Worm (Caenorhabditis elegans) whole organism, L4 larva: ENCODE results near the gene clec-208.

Experiments used
- F10B5.3 ChIP-seq: sonication (generic microtip); optimal IDR thresholded peaks from 2 replicates; lab custom pipeline; 2016; ENCODE audit warnings: mild to moderate bottlenecking, missing genetic modification characterization, missing compliant biosample characterization
- F49E8.2 ChIP-seq: sonication (generic microtip); optimal IDR thresholded peaks from 2 replicates; lab custom pipeline; 2016; ENCODE audit warnings: missing compliant biosample characterization, mild to moderate bottlenecking, missing genetic modification characterization, borderline replicate concordance
- T20F7.1 ChIP-seq: fragments of 200-800 bp; sonication (Bioruptor generic); optimal IDR thresholded peaks from 2 replicates; lab custom pipeline; 2018; ENCODE audit warnings: mild to moderate bottlenecking, missing genetic modification characterization, missing compliant biosample characterization
- T26A8.4 ChIP-seq: fragments of 200-800 bp; sonication (Bioruptor generic); IDR thresholded peaks from 2 replicates; pipeline ENCODE4 v1.3.6; 2022; ENCODE audit warnings: missing genetic modification characterization, missing compliant biosample characterization
- Y105C5A.15 ChIP-seq: fragments of 200-800 bp; sonication (Bioruptor generic); IDR thresholded peaks from 2 replicates; pipeline ENCODE4 v1.3.6; 2022; ENCODE audit warnings: missing genetic modification characterization, missing compliant biosample characterization
- Y75B8A.6 ChIP-seq: fragments of 200-800 bp; sonication (Bioruptor generic); IDR thresholded peaks from 2 replicates; pipeline ENCODE4 v1.3.6; 2022; ENCODE audit warnings: missing genetic modification reagents, missing genetic modification characterization, missing compliant biosample characterization
- ZK337.2 ChIP-seq: fragments of 200-800 bp; sonication (Bioruptor generic); IDR thresholded peaks from 2 replicates; pipeline ENCODE4 v1.3.6; 2022; ENCODE audit warnings: missing genetic modification reagents, missing genetic modification characterization, missing compliant biosample characterization
- ceh-28 ChIP-seq: fragments of 150-350 bp; optimal IDR thresholded peaks from 2 replicates; lab custom pipeline; 2014; ENCODE audit warnings: missing biosample characterization, missing genetic modification reagents, missing genetic modification characterization
- daf-16 ChIP-seq, 3 experiments: sonication (generic microtip); optimal IDR thresholded peaks; 2 replicates each; lab custom pipeline; 2016 to 2017; ENCODE audit warnings: missing genetic modification characterization in 3 of 3, missing genetic modification reagents in 3 of 3, mild to moderate bottlenecking in 2 of 3, missing compliant biosample characterization in 2 of 3, missing biosample characterization in 1 of 3, moderate library complexity in 1 of 3
- daf-19 ChIP-seq: fragments of 200-800 bp; sonication (Bioruptor generic); conservative IDR thresholded peaks from 2 replicates; pipeline ENCODE4 v1.3.6; 2022; ENCODE audit warnings: missing genetic modification characterization, missing compliant biosample characterization
- dmd-6 ChIP-seq: fragments of 200-800 bp; sonication (Bioruptor generic); IDR thresholded peaks from 2 replicates; pipeline ENCODE4 v1.3.6; 2022; ENCODE audit warnings: missing genetic modification reagents, missing genetic modification characterization, missing compliant biosample characterization
- dmd-9 ChIP-seq: fragments of 200-800 bp; sonication (Bioruptor generic); IDR thresholded peaks from 2 replicates; pipeline ENCODE4 v1.3.6; 2022; ENCODE audit warnings: missing genetic modification reagents, missing genetic modification characterization, missing compliant biosample characterization
- dpl-1 ChIP-seq: fragments of 150-350 bp; optimal IDR thresholded peaks from 2 replicates; lab custom pipeline; 2014; ENCODE audit warnings: missing biosample characterization, missing genetic modification reagents, missing genetic modification characterization
- duxl-1 ChIP-seq: sonication (generic microtip); optimal IDR thresholded peaks from 2 replicates; lab custom pipeline; 2016; ENCODE audit warnings: mild to moderate bottlenecking, missing genetic modification characterization, moderate library complexity, missing compliant biosample characterization; ENCODE audit not compliant: poor library complexity
- dve-1 ChIP-seq: sonication (generic microtip); optimal IDR thresholded peaks from 2 replicates; lab custom pipeline; 2017; ENCODE audit warnings: antibody characterized with exemption, mild to moderate bottlenecking, missing genetic modification characterization, missing compliant biosample characterization; ENCODE audit not compliant: insufficient read depth
- hif-1 ChIP-seq, 2 experiments: sonication (generic microtip); optimal IDR thresholded peaks; 2 replicates each; lab custom pipeline; 2016 to 2017; ENCODE audit warnings: missing compliant biosample characterization in 2 of 2, missing genetic modification characterization in 2 of 2, missing genetic modification reagents in 2 of 2, missing genotype in 2 of 2, mild to moderate bottlenecking in 1 of 2
- hlh-11 ChIP-seq: fragments of 200-800 bp; sonication (Bioruptor generic); optimal IDR thresholded peaks from 2 replicates; lab custom pipeline; 2018; ENCODE audit warnings: mild to moderate bottlenecking, missing genetic modification characterization, missing compliant biosample characterization
- lim-7 ChIP-seq: fragments of 200-800 bp; sonication (Bioruptor generic); IDR thresholded peaks from 2 replicates; pipeline ENCODE4 v1.3.6; 2022; ENCODE audit warnings: missing genetic modification characterization, missing compliant biosample characterization
- lin-1 ChIP-seq: fragments of 200-800 bp; sonication (Bioruptor generic); IDR thresholded peaks from 2 replicates; pipeline ENCODE4 v1.3.6; 2022; ENCODE audit warnings: missing genetic modification reagents, missing genetic modification characterization, missing compliant biosample characterization
- lin-29 ChIP-seq: fragments of 200-800 bp; sonication (Bioruptor generic); IDR thresholded peaks from 2 replicates; pipeline ENCODE4 v1.3.6; 2022; ENCODE audit warnings: missing genetic modification reagents, missing genetic modification characterization, missing compliant biosample characterization
- lin-38 ChIP-seq: fragments of 200-800 bp; sonication (Bioruptor generic); IDR thresholded peaks from 2 replicates; pipeline ENCODE4 v1.3.6; 2022; ENCODE audit warnings: missing genetic modification reagents, missing genetic modification characterization, missing compliant biosample characterization
- lsy-2 ChIP-seq, 2 experiments: fragments of 150-350 bp in 1 of 2; sonication (generic microtip) in 1 of 2; optimal IDR thresholded peaks; 2 replicates each; lab custom pipeline; 2014 to 2017; ENCODE audit warnings: missing biosample characterization in 2 of 2, missing genetic modification characterization in 2 of 2
- madf-9 ChIP-seq: fragments of 200-800 bp; sonication (Bioruptor generic); conservative IDR thresholded peaks from 2 replicates; pipeline ENCODE4 v1.3.6; 2022; ENCODE audit warnings: missing genetic modification reagents, missing genetic modification characterization, missing compliant biosample characterization
- mdl-1 ChIP-seq, 2 experiments: fragments of 150-350 bp in 1 of 2; sonication (generic microtip) in 1 of 2; optimal IDR thresholded peaks; 2 replicates each; lab custom pipeline; 2014 to 2017; ENCODE audit warnings: missing biosample characterization in 2 of 2, missing genetic modification characterization in 2 of 2
- mep-1 ChIP-seq: fragments of 150-350 bp; sonication (generic microtip); optimal IDR thresholded peaks from 3 replicates; lab custom pipeline; 2014; ENCODE audit warnings: missing biosample characterization, missing genetic modification characterization
- mes-2 ChIP-seq: sonication (generic microtip); optimal IDR thresholded peaks from 2 replicates; lab custom pipeline; 2016; ENCODE audit warnings: missing genotype, mild to moderate bottlenecking, missing genetic modification characterization, missing compliant biosample characterization; ENCODE audit not compliant: poor library complexity, severe bottlenecking
- nhr-11 ChIP-seq: fragments of 150-350 bp; optimal IDR thresholded peaks from 2 replicates; lab custom pipeline; 2014; ENCODE audit warnings: missing biosample characterization, missing genetic modification characterization
- nhr-28 ChIP-seq: fragments of 150-350 bp; optimal IDR thresholded peaks from 2 replicates; lab custom pipeline; 2014; ENCODE audit warnings: missing biosample characterization, missing genetic modification characterization
- pha-4 ChIP-seq, 2 experiments: fragments of 150-350 bp in 1 of 2; fragments of 200-800 bp in 1 of 2; sonication (Bioruptor generic) in 1 of 2; IDR thresholded peaks in 1 of 2; optimal IDR thresholded peaks in 1 of 2; 2 replicates each; pipeline versions ENCODE4 v1.3.6 to Lab custom; 2014 to 2022; ENCODE audit warnings: missing genetic modification characterization in 2 of 2, missing genetic modification reagents in 2 of 2, missing biosample characterization in 1 of 2, missing compliant biosample characterization in 1 of 2
- rbr-2 ChIP-seq: sonication (generic microtip); optimal IDR thresholded peaks from 2 replicates; lab custom pipeline; 2016; ENCODE audit warnings: missing genotype, missing genetic modification characterization, missing compliant biosample characterization
- snpc-1.2 ChIP-seq: fragments of 200-800 bp; sonication (Bioruptor generic); IDR thresholded peaks from 2 replicates; pipeline ENCODE4 v1.3.6; 2022; ENCODE audit warnings: missing genetic modification reagents, missing genetic modification characterization, missing compliant biosample characterization
- spr-3 ChIP-seq: fragments of 200-800 bp; sonication (Bioruptor generic); optimal IDR thresholded peaks from 2 replicates; lab custom pipeline; 2018; ENCODE audit warnings: mild to moderate bottlenecking, missing genetic modification characterization, missing compliant biosample characterization
- tra-1 ChIP-seq: fragments of 200-800 bp; sonication (Bioruptor generic); IDR thresholded peaks from 2 replicates; pipeline ENCODE4 v1.3.6; 2022; ENCODE audit warnings: missing genetic modification reagents, missing genetic modification characterization, missing compliant biosample characterization
- unc-130 ChIP-seq: sonication (generic microtip); optimal IDR thresholded peaks from 2 replicates; lab custom pipeline; 2016; ENCODE audit warnings: missing genetic modification reagents, missing genetic modification characterization, missing compliant biosample characterization
- unc-39 ChIP-seq: sonication (generic microtip); optimal IDR thresholded peaks from 2 replicates; lab custom pipeline; 2017; ENCODE audit warnings: missing biosample characterization, missing genetic modification characterization
- unc-62 ChIP-seq, 3 experiments: fragments of 150-350 bp in 1 of 3; sonication (generic microtip); optimal IDR thresholded peaks in 2 of 3; peaks in 1 of 3; 1 replicate in 1 of 3; 2 replicates in 2 of 3; lab custom pipeline; 2014 to 2017; ENCODE audit warnings: missing biosample characterization in 3 of 3, missing genetic modification characterization in 3 of 3, missing genetic modification reagents in 3 of 3, missing genotype in 1 of 3
- zfp-2 ChIP-seq: sonication (generic microtip); optimal IDR thresholded peaks from 2 replicates; lab custom pipeline; 2016; ENCODE audit warnings: mild to moderate bottlenecking, missing genetic modification characterization, missing compliant biosample characterization
- zfp-3 ChIP-seq: fragments of 200-800 bp; sonication (Bioruptor generic); conservative IDR thresholded peaks from 2 replicates; pipeline ENCODE4 v1.3.6; 2022; ENCODE audit warnings: missing genetic modification reagents, missing genetic modification characterization, missing compliant biosample characterization
- ztf-11 ChIP-seq: fragments of 150-350 bp; optimal IDR thresholded peaks from 2 replicates; lab custom pipeline; 2014; ENCODE audit warnings: missing biosample characterization, missing genetic modification characterization
- ztf-7 ChIP-seq: fragments of 150-350 bp; optimal IDR thresholded peaks from 2 replicates; lab custom pipeline; 2014; ENCODE audit warnings: missing biosample characterization, missing genetic modification characterization

The clec-208 gene

DNA sequence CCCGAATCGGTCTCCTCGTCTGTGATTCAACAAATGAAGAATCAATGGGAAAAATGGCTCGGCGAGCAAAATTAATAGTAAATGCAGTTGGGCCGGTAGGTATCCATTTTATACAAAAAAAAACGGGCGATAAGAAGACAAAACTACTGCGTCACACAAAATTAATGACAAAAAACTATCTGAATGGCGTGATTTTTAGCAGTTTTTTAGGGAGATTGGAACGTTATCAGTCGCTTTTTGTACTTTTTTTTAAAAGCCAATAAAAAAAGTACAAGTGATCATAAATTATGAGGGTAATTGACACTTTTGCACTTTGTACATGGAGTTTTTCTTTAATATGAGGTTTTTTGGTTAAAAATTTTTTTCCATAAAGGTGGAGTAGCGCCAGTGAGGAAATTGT is 25.4 kb downstream of the clec-208 start (continued):
- TF ChIP-seq hlh-11 (tag; lab: Kevin White, UChicago) (peak; percentile 39), spr-3 (GFP tag; lab: Kevin White, UChicago) (no peak), F49E8.2 (tag; lab: Kevin White, UChicago) (no peak), pha-4 (GFP tag; IDR thresholded peaks at IDR 0.05; lab: Robert Waterston, UW) (no peak), pha-4 (tag; optimal IDR thresholded peaks at IDR 0.05; lab: Kevin White, UChicago) (no peak), T20F7.1 (GFP tag; lab: Kevin White, UChicago) (no peak), lin-29 (GFP tag; lab: Robert Waterston, UW) (no peak), Y105C5A.15 (GFP tag; lab: Robert Waterston, UW) (no peak)

ce11 chrV:2126554-2126953 is 28.8 kb downstream of the clec-208 start:
- TF ChIP-seq daf-16 (GFP tag; optimal IDR thresholded peaks at IDR 0.05; lab: Kevin White, UChicago) (no peak), daf-16 (tag; optimal IDR thresholded peaks at IDR 0.05; lab: Kevin White, UChicago) (peak; percentile 82), ceh-28 (peak; percentile 13), zfp-2 (tag; lab: Kevin White, UChicago) (no peak), mdl-1 (tag; optimal IDR thresholded peaks at IDR 0.05; lab: Kevin White, UChicago) (no peak), nhr-28 (peak; percentile 7), dmd-6 (GFP tag; lab: Robert Waterston, UW) (peak; percentile 19; the same call in 1 of the 2 replicates), ztf-11 (tag; lab: Kevin White, UChicago) (no peak), lin-1 (GFP tag; lab: Robert Waterston, UW) (0 out of 2 replicates have a peak, but pooled peaks have one; percentile 13), nhr-11 (no peak)
- TF ChIP-seq, all 104 proteins: peak for 5

DNA sequence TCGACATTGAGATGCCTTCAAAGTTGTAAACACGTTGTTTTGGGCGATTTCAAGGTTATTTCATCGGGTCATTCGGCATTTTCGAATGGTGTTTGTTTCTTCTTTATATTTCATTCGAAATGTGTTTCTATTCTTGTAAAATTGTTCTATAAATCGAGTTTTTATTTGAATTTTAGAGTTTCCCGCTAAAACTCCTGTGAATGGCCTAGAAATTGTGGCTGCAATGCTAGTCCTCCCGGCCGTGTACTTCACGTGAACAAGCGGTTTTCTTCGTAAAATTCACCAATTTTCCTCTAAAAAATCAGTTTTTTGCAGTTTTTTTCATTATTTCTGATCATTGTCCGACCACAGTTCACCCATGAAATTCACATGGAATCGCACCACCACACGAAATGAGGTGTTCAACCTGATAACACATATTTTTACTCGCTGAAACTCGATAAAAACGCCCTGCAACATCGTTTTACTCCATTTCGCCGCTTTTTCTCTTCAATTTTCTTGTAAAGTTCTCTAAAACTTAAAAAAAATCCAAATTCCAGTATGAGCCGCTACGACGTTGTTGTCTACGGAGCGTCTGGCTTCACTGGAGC is 29.3 kb downstream of the clec-208 start, which contains the start of gene ldp-1:
Gene ldp-1 (plus strand): TSS at position 540 of the 590 bp plus-strand sequence.
- TF ChIP-seq lin-38 (peak; percentile 64), dpl-1 (GFP tag; lab: Kevin White, UChicago) (peak; percentile 94), mep-1 (tag; lab: Kevin White, UChicago) (peak; percentile 10), snpc-1.2 (GFP tag; lab: Robert Waterston, UW) (no peak), ztf-7 (no peak), mes-2 (tag; lab: Kevin White, UChicago) (peak; percentile 97), F49E8.2 (tag; lab: Kevin White, UChicago) (peak; percentile 25), F10B5.3 (tag; lab: Kevin White, UChicago) (no peak), madf-9 (GFP tag; lab: Robert Waterston, UW) (0 out of 2 replicates have a peak, but pooled peaks have one; percentile 26), unc-62 (GFP tag; optimal IDR thresholded peaks at IDR 0.05 in 1 of 2; lab: Kevin White, UChicago) (peak in 1 of 2 experiments; percentile 88), unc-62 (tag; optimal IDR thresholded peaks at IDR 0.05; lab: Kevin White, UChicago) (no peak), dmd-9 (peak; percentile 78), hlh-11 (tag; lab: Kevin White, UChicago) (peak; percentile 34), ZK337.2 (GFP tag; lab: Robert Waterston, UW) (peak; percentile 78), nhr-28 (peak; percentile 7), lsy-2 (tag; optimal IDR thresholded peaks at IDR 0.05; lab: Kevin White, UChicago) (peak in 1 of 2 experiments; percentile 73), tra-1 (GFP tag; lab: Robert Waterston, UW) (no peak), duxl-1 (tag; lab: Kevin White, UChicago) (peak; percentile 58), rbr-2 (tag; lab: Kevin White, UChicago) (peak; percentile 13), Y105C5A.15 (GFP tag; lab: Robert Waterston, UW) (no peak), Y75B8A.6 (GFP tag; lab: Robert Waterston, UW) (no peak), T26A8.4 (GFP tag; lab: Robert Waterston, UW) (peak; percentile 56; the same call in 1 of the 2 replicates), lim-7 (no peak), daf-19 (no peak), dve-1 (tag; lab: Kevin White, UChicago) (peak; percentile 20), dmd-6 (GFP tag; lab: Robert Waterston, UW) (peak; percentile 48), zfp-3 (GFP tag; lab: Robert Waterston, UW) (0 out of 2 replicates have a peak, but pooled peaks have one; percentile 25), unc-130 (peak; percentile 31), unc-39 (tag; lab: Kevin White, UChicago) (no peak), hif-1 (tag; optimal IDR thresholded peaks at IDR 0.05; lab: Kevin White, UChicago) (peak in 1 of 2 experiments; percentile 78)
